Worm (Caenorhabditis elegans) whole organism, L4/young adult: ENCODE data around the gene fipr-5.
A peak's percentile ranks its signal among the peaks of the same experiment; 100 is the strongest.

Source experiments
- W03F9.2 ChIP-seq: fragments of 150-350 bp; optimal IDR thresholded peaks from 2 replicates; lab custom pipeline; 2014; ENCODE audit warnings: missing biosample characterization, missing genetic modification characterization
- dao-5 ChIP-seq: sonication (generic microtip); optimal IDR thresholded peaks from 2 replicates; lab custom pipeline; 2016; ENCODE audit warnings: missing genotype, missing genetic modification characterization, moderate library complexity, missing compliant biosample characterization
- him-1 ChIP-seq: sonication (generic microtip); optimal IDR thresholded peaks from 2 replicates; lab custom pipeline; 2016; ENCODE audit warnings: missing genotype, missing genetic modification reagents, missing genetic modification characterization, missing compliant biosample characterization

Gene fipr-5

ce11 chrV:10198386-10198785 is 22.8 kb downstream of the fipr-5 start, which contains the start of gene ZK856.6:
TSS of gene ZK856.6 (plus strand) at chrV:10198686.
- no peak for TF ChIP-seq him-1 (tag; lab: Kevin White, UChicago)
- TF ChIP-seq dao-5 = no peak
- TF ChIP-seq W03F9.2 (tag; lab: Kevin White, UChicago) = no peak

DNA sequence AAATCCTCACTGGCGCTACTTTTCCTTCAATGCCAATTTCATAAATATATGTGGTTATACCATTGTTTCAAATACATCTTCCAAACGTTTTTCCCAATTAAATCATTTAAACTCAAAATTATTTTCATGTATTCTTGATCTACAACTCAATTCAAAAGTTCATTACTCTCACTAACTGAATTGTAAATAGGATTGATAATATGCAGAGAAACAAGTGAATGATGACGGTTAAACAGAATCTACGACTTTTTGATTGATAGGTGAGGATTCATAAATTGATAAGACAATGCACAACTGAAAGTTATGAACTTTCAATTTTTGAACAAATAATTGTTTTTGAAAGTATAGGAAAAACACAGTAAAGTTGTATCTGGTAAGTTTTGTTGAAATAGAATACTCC is 30.0 kb downstream of the fipr-5 start:
- no peak for TF ChIP-seq W03F9.2 (tag; lab: Kevin White, UChicago)
- no peak for TF ChIP-seq him-1 (tag; lab: Kevin White, UChicago)
- no peak for TF ChIP-seq dao-5

ce11 chrV:10190081-10190556 is 31.1 kb downstream of the fipr-5 start, which contains the start of gene ZK856.5:
TSS of gene ZK856.5 (minus strand) at chrV:10190131.
- TF ChIP-seq him-1 (tag; lab: Kevin White, UChicago) (no peak), W03F9.2 (tag; lab: Kevin White, UChicago) (no peak), dao-5 (no peak)

ce11 chrV:10185719-10186118 is 35.5 kb downstream of the fipr-5 start, which contains the start of gene ZK856.18:
TSS of gene ZK856.18 (minus strand) at chrV:10186007.
- no peak for TF ChIP-seq dao-5
- TF ChIP-seq him-1 (tag; lab: Kevin White, UChicago) = no peak
- no peak for TF ChIP-seq W03F9.2 (tag; lab: Kevin White, UChicago)

DNA sequence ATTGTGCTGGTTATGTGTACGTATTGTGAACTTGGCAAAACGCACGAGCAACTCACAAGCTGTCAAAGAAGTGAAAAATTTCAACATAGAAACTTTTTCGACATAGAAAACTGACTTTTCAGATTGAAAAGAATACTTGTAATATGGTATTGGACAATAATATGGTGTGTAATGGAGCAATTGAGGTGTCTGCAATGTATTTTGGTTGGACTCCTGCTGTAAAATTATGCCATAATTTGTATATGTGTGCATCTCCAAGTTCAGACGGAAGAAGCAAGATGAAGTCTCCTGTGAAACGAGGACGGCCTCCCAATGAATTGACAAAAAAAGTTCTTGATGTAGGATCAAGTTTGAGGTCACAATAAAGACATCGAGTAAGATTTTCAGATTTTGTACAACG is 37.4 kb downstream of the fipr-5 start:
- TF ChIP-seq dao-5 (no peak), him-1 (tag; lab: Kevin White, UChicago) (no peak), W03F9.2 (tag; lab: Kevin White, UChicago) (no peak)

DNA sequence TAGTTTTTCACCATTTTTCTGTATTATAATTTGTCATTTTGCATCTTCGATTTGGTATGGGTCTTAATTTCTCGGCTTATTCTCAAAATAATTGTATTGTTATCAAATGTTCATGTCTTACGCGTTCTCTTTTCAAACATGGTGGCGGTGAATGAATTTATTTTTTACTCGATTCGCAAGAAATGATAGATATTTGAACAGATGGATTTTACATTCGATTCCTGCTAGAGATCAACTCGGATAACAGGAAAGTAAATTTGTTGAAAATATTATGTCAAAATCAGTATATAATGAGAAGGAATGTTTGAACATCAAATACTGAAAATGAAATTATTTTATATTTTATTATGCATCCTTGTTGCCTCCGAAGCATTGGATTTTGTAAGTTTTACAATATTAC is 38.2 kb downstream of the fipr-5 start, which contains the start of gene ZK856.4:
ZK856.4 (plus strand) TSS at position 301 of the 400 bp plus-strand sequence.
- TF ChIP-seq W03F9.2 (tag; lab: Kevin White, UChicago) (no peak), dao-5 (no peak), him-1 (tag; lab: Kevin White, UChicago) (no peak)

- no peak for TF ChIP-seq him-1 (tag; lab: Kevin White, UChicago)
- no peak for TF ChIP-seq dao-5
Observed at ce11 chrV:10179235-10179634, 42.0 kb downstream of the fipr-5 start, which contains the start of gene cul-5. TSS of gene cul-5 (plus strand) at chrV:10179535.

DNA sequence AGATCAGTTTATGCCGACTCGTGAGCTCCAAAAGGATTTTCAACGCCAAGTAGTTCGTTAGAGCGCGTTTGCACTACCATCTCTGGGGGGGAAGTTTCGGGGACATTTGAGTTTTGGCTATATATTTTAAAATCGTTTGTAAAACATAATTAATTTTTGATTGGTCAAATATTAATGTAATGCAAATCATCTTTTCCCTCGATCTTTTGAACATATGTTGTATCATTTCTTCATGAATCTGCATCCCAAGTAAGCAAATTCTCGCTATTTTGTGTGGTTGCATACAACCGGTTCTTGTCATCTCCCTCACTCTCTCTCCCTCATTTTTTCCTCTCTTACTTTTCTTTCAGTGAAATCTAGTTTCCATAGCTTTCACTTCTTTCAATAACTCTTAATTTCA is 43.1 kb downstream of the fipr-5 start:
- TF ChIP-seq W03F9.2 (tag; lab: Kevin White, UChicago) (peak; percentile 55), him-1 (tag; lab: Kevin White, UChicago) (peak; percentile 40), dao-5 (no peak)

DNA sequence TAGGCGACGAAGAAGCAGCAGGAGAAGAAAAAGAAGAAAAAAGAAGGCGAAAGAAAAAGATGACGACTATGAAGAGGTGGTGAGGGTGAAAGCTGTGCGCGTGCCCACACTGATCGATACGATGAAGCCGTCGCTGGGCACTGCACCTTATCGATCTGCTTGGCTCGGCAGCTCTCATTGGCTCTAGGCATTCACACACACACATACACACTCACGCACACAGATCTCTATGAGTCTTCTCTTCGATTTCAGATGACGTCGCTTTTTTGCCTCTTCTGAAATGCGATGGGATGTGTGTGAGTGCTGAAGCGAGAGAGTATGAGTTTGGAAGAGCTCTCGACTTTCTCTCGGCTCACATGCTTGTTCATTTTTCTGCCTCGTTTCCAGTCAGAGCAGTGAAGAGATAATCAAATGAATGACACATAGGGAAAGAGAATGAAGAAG is 46.6 kb downstream of the fipr-5 start:
- peak; percentile 95 for TF ChIP-seq him-1 (tag; lab: Kevin White, UChicago)
- no peak for TF ChIP-seq dao-5
- TF ChIP-seq W03F9.2 (tag; lab: Kevin White, UChicago) = no peak

DNA sequence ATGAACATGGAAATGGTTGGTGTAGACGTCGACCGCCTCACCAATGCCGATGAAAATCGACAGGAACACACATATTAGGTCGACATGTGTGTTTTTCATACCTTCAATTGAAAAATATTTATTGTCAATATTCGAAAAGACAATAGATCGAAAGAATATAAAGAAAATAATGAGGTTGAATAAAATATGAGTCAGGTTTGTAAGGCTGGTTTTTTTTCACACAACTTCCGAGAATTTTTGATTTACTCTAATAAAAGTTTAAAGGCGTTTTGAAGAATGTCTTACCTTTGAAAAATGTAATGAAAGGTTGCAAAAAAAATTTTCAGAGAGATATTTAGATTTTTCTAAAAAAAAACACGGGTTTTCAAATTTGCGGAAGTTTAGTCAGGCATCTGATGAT is 47.6 kb downstream of the fipr-5 start, which contains the start of gene egl-3:
egl-3 (minus strand) TSS at position 101 of the 400 bp plus-strand sequence.
- TF ChIP-seq him-1 (tag; lab: Kevin White, UChicago) (no peak), dao-5 (no peak), W03F9.2 (tag; lab: Kevin White, UChicago) (no peak)
